Fruit fly (Drosophila melanogaster) whole organism, embryonic: ENCODE data around the gene CG11634.
A peak's percentile ranks its signal among the peaks of the same experiment; 100 is the strongest.

ENCODE experiments used
- B-H2 ChIP-seq: fragments of 200-800 bp; sonication (Bioruptor generic); optimal IDR thresholded peaks from 2 replicates; lab custom pipeline; 2018; ENCODE audit warnings: missing biosample characterization, mild to moderate bottlenecking, missing genetic modification characterization
- BtbVII ChIP-seq: fragments of 200-800 bp; sonication (Bioruptor generic); optimal IDR thresholded peaks from 3 replicates; lab custom pipeline; 2017; ENCODE audit warnings: missing biosample characterization, mild to moderate bottlenecking, missing genetic modification characterization
- CG11456 ChIP-seq: fragments of 200-800 bp; sonication (Bioruptor generic); IDR thresholded peaks from 3 replicates; pipeline ENCODE4 v1.3.6; 2022; ENCODE audit warnings: missing biosample characterization, missing genetic modification characterization
- CG12769 ChIP-seq: fragments of 200-800 bp; sonication (Bioruptor generic); optimal IDR thresholded peaks from 2 replicates; lab custom pipeline; 2019; ENCODE audit warnings: missing biosample characterization, mild to moderate bottlenecking, missing genetic modification characterization, moderate library complexity
- CG12942 ChIP-seq: fragments of 200-800 bp; sonication (Bioruptor generic); optimal IDR thresholded peaks from 3 replicates; lab custom pipeline; 2016; ENCODE audit warnings: missing biosample characterization, missing genetic modification characterization
- CG16813 ChIP-seq: fragments of 200-800 bp; sonication (Bioruptor generic); IDR thresholded peaks from 3 replicates; pipeline ENCODE4 v1.3.6; 2022; ENCODE audit warnings: missing biosample characterization, missing genetic modification characterization; ENCODE audit not compliant: partially characterized antibody
- CG17568 ChIP-seq: fragments of 200-800 bp; sonication (Bioruptor generic); optimal IDR thresholded peaks from 2 replicates; lab custom pipeline; 2018; ENCODE audit warnings: missing biosample characterization, mild to moderate bottlenecking, missing genetic modification characterization, moderate library complexity
- CG1832 ChIP-seq: fragments of 200-800 bp; sonication (Bioruptor generic); optimal IDR thresholded peaks from 2 replicates; lab custom pipeline; 2017; ENCODE audit warnings: missing biosample characterization, mild to moderate bottlenecking, missing genetic modification characterization, inconsistent platforms
- CG32532 ChIP-seq: fragments of 200-800 bp; sonication (Bioruptor generic); IDR thresholded peaks from 2 replicates; pipeline ENCODE4 v1.3.6; 2022; ENCODE audit warnings: missing biosample characterization, missing genetic modification characterization
- CG32767 ChIP-seq: fragments of 200-800 bp; sonication (Bioruptor generic); IDR thresholded peaks from 2 replicates; pipeline ENCODE4 v1.3.6; 2022; ENCODE audit warnings: missing biosample characterization, missing genetic modification characterization
- CG3281 ChIP-seq: fragments of 200-800 bp; sonication (Bioruptor generic); optimal IDR thresholded peaks from 3 replicates; lab custom pipeline; 2017; ENCODE audit warnings: missing biosample characterization, mild to moderate bottlenecking, missing genetic modification characterization
- CG4820 ChIP-seq: fragments of 200-800 bp; sonication (Bioruptor generic); optimal IDR thresholded peaks from 3 replicates; lab custom pipeline; 2016; ENCODE audit warnings: missing biosample characterization, missing genetic modification characterization
- CG6272 ChIP-seq: fragments of 200-800 bp; sonication (Bioruptor generic); IDR thresholded peaks from 2 replicates; pipeline ENCODE4 v1.3.6; 2022; ENCODE audit warnings: missing biosample characterization, missing genetic modification characterization
- CG6689 ChIP-seq: fragments of 200-800 bp; sonication (Bioruptor generic); IDR thresholded peaks from 2 replicates; pipeline ENCODE4 v1.3.6; 2022; ENCODE audit warnings: missing biosample characterization, missing genetic modification characterization
- CG7357 ChIP-seq: fragments of 200-800 bp; sonication (Bioruptor generic); IDR thresholded peaks from 3 replicates; pipeline ENCODE4 v1.3.6; 2022; ENCODE audit warnings: missing biosample characterization, missing genetic modification characterization
- CG7786 ChIP-seq: fragments of 200-800 bp; sonication (Bioruptor generic); optimal IDR thresholded peaks from 2 replicates; lab custom pipeline; 2016; ENCODE audit warnings: missing biosample characterization, missing genetic modification characterization
- CG8388 ChIP-seq: fragments of 200-800 bp; sonication (Bioruptor generic); optimal IDR thresholded peaks from 2 replicates; lab custom pipeline; 2019; ENCODE audit warnings: missing biosample characterization, mild to moderate bottlenecking, missing genetic modification characterization, moderate library complexity
- CG9727 ChIP-seq: fragments of 200-800 bp; sonication (Bioruptor generic); optimal IDR thresholded peaks from 3 replicates; lab custom pipeline; 2017; ENCODE audit warnings: missing biosample characterization, mild to moderate bottlenecking, missing genetic modification characterization
- CG9932 ChIP-seq: fragments of 200-800 bp; sonication (Bioruptor generic); IDR thresholded peaks from 2 replicates; pipeline ENCODE4 v1.3.6; 2022; ENCODE audit warnings: missing biosample characterization, missing genetic modification characterization
- CkIIα-i1 ChIP-seq: fragments of 200-800 bp; sonication (Bioruptor generic); IDR thresholded peaks from 2 replicates; pipeline ENCODE4 v1.3.6; 2022; ENCODE audit warnings: missing biosample characterization, missing genetic modification characterization
- D19B ChIP-seq: fragments of 200-800 bp; sonication (Bioruptor generic); optimal IDR thresholded peaks from 2 replicates; lab custom pipeline; 2017; ENCODE audit warnings: missing biosample characterization, mild to moderate bottlenecking, missing genetic modification characterization
- Deaf1 ChIP-seq: fragments of 200-800 bp; optimal IDR thresholded peaks from 3 replicates; lab custom pipeline; 2019; ENCODE audit warnings: missing biosample characterization, mild to moderate bottlenecking, missing genetic modification characterization, moderate library complexity
- Dp ChIP-seq: fragments of 200-800 bp; sonication (Bioruptor generic); optimal IDR thresholded peaks from 2 replicates; lab custom pipeline; 2018; ENCODE audit warnings: missing biosample characterization, mild to moderate bottlenecking, missing genetic modification characterization, moderate library complexity
- Elba2 ChIP-seq: fragments of 200-800 bp; sonication (Bioruptor generic); optimal IDR thresholded peaks from 3 replicates; lab custom pipeline; 2016; ENCODE audit warnings: missing biosample characterization, missing genetic modification characterization
- Fer3 ChIP-seq: fragments of 200-800 bp; sonication (Bioruptor generic); optimal IDR thresholded peaks from 2 replicates; lab custom pipeline; 2018; ENCODE audit warnings: missing biosample characterization, mild to moderate bottlenecking, missing genetic modification characterization, moderate library complexity
- Mad ChIP-seq: fragments of 200-800 bp; sonication (Bioruptor generic); optimal IDR thresholded peaks from 2 replicates; lab custom pipeline; 2016; ENCODE audit warnings: missing biosample characterization, missing genetic modification characterization
- Med ChIP-seq: fragments of 200-800 bp; sonication (Bioruptor generic); peaks from one replicate; lab custom pipeline; 2016; ENCODE audit warnings: missing biosample characterization, missing genetic modification characterization, mild to moderate bottlenecking, inconsistent platforms, moderate library complexity
- Neu2 ChIP-seq: fragments of 200-800 bp; sonication (Bioruptor generic); optimal IDR thresholded peaks from 3 replicates; lab custom pipeline; 2016; ENCODE audit warnings: missing biosample characterization, missing genetic modification characterization, borderline replicate concordance
- Nf-YB ChIP-seq: fragments of 200-800 bp; sonication (Bioruptor generic); optimal IDR thresholded peaks from 3 replicates; lab custom pipeline; 2019; ENCODE audit warnings: missing biosample characterization, mild to moderate bottlenecking, missing genetic modification characterization, moderate library complexity
- NfI ChIP-seq: fragments of 200-800 bp; sonication (Bioruptor generic); optimal IDR thresholded peaks from 3 replicates; lab custom pipeline; 2018; ENCODE audit warnings: missing biosample characterization, mild to moderate bottlenecking, missing genetic modification characterization, moderate library complexity
- Scr ChIP-seq: fragments of 200-800 bp; sonication (Bioruptor generic); IDR thresholded peaks from 2 replicates; pipeline ENCODE4 v1.3.6; 2022; ENCODE audit warnings: missing biosample characterization, missing genetic modification characterization; ENCODE audit not compliant: partially characterized antibody
- abd-A ChIP-seq: fragments of 200-800 bp; sonication (Bioruptor generic); optimal IDR thresholded peaks from 3 replicates; lab custom pipeline; 2019; ENCODE audit warnings: missing biosample characterization, mild to moderate bottlenecking, missing genetic modification characterization, moderate library complexity
- bigmax ChIP-seq: fragments of 200-800 bp; sonication (Bioruptor generic); optimal IDR thresholded peaks from 2 replicates; lab custom pipeline; 2018; ENCODE audit warnings: missing biosample characterization, mild to moderate bottlenecking, missing genetic modification characterization
- cg ChIP-seq: fragments of 200-800 bp; sonication (Bioruptor generic); optimal IDR thresholded peaks from 3 replicates; lab custom pipeline; 2019; ENCODE audit warnings: missing biosample characterization, mild to moderate bottlenecking, missing genetic modification characterization, moderate library complexity
- disco-r ChIP-seq: fragments of 200-800 bp; sonication (Bioruptor generic); optimal IDR thresholded peaks from 2 replicates; lab custom pipeline; 2016; ENCODE audit warnings: missing biosample characterization, missing genetic modification characterization
- lov ChIP-seq, 2 experiments: fragments of 200-800 bp in 1 of 2; fragments of >200 bp in 1 of 2; sonication (Bioruptor generic) in 1 of 2; IDR thresholded peaks in 1 of 2; optimal IDR thresholded peaks in 1 of 2; 2 replicates in 1 of 2; 3 replicates in 1 of 2; pipeline versions ENCODE4 v1.3.6 to Lab custom; 2017 to 2022; ENCODE audit warnings: missing biosample characterization in 1 of 2, missing genetic modification characterization in 1 of 2
- pros ChIP-seq: fragments of 200-800 bp; sonication (Bioruptor generic); optimal IDR thresholded peaks from 3 replicates; lab custom pipeline; 2019; ENCODE audit warnings: missing biosample characterization, mild to moderate bottlenecking, missing genetic modification characterization, moderate library complexity
- sens ChIP-seq: fragments of 200-800 bp; sonication (Bioruptor generic); peaks from one replicate; lab custom pipeline; 2016; ENCODE audit warnings: missing biosample characterization, missing genetic modification characterization
- shn ChIP-seq: fragments of 200-800 bp; sonication (Bioruptor generic); optimal IDR thresholded peaks from 3 replicates; lab custom pipeline; 2016; ENCODE audit warnings: missing biosample characterization, missing genetic modification characterization
- sisA ChIP-seq: fragments of 200-800 bp; sonication (Bioruptor generic); IDR thresholded peaks from 2 replicates; pipeline ENCODE4 v1.3.6; 2022; ENCODE audit warnings: missing biosample characterization, missing genetic modification characterization
- tap ChIP-seq: fragments of 200-800 bp; optimal IDR thresholded peaks from 3 replicates; lab custom pipeline; 2019; ENCODE audit warnings: missing biosample characterization, mild to moderate bottlenecking, missing genetic modification characterization, moderate library complexity
- trh ChIP-seq: fragments of 200-800 bp; sonication (Bioruptor generic); optimal IDR thresholded peaks from 2 replicates; lab custom pipeline; 2016; ENCODE audit warnings: missing biosample characterization, missing genetic modification characterization
- twi ChIP-seq: fragments of 200-800 bp; optimal IDR thresholded peaks from 2 replicates; lab custom pipeline; 2019; ENCODE audit warnings: missing biosample characterization, mild to moderate bottlenecking, missing genetic modification characterization, moderate library complexity
- wdn ChIP-seq: fragments of 200-800 bp; sonication (Bioruptor generic); IDR thresholded peaks from 2 replicates; pipeline ENCODE4 v1.3.6; 2022; ENCODE audit warnings: missing biosample characterization, missing genetic modification characterization
- wek ChIP-seq: fragments of 200-800 bp; sonication (Bioruptor generic); optimal IDR thresholded peaks from 3 replicates; lab custom pipeline; 2018; ENCODE audit warnings: missing biosample characterization, mild to moderate bottlenecking, missing genetic modification characterization, moderate library complexity
- zen ChIP-seq: fragments of 200-800 bp; sonication (Bioruptor generic); optimal IDR thresholded peaks from 3 replicates; lab custom pipeline; 2018; ENCODE audit warnings: missing biosample characterization, mild to moderate bottlenecking, missing genetic modification characterization, moderate library complexity

Gene CG11634

DNA sequence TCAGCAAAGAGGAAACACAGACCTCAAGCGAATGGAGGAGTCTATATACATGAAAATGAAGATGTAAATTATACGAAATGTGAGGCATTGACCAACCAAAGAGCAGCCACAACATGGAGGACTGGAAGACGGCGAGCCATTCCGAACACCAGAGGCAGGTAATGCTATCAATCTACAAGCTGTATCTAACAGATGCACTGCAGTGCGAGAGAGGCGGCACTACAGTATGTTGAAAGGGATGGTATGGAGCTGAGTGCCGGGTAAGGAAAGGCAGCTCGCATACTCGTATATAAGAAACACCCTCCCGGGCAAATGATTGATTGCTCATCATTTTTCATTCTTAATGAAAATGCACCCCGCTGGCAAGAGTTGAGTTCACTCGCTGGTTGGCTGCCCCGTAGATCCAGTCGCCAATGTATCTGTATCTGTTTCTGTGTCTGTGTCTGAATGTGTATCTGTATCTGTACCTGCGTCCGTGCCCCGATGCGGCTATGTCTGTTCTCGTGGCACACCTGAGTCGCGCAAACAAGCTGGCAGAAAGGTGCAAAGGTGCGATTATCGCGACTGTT, 47.3 kb upstream of the CG11634 start (continued):
- TF ChIP-seq Elba2: no peak
- 0 out of 2 replicates have a peak, but pooled peaks have one; percentile 39 for TF ChIP-seq CG32767 (GFP tag; lab: Robert Waterston, UW)
- TF ChIP-seq CG12769 (tag; lab: Kevin White, UChicago): no peak
- TF ChIP-seq cg: peak; percentile 77
- TF ChIP-seq zen: peak; percentile 30
- no peak for TF ChIP-seq CG6272
- no peak for TF ChIP-seq Dp (GFP tag; lab: Kevin White, UChicago)
- no peak for TF ChIP-seq shn (GFP tag; lab: Kevin White, UChicago)
- TF ChIP-seq CG1832 (GFP tag; lab: Kevin White, UChicago): peak; percentile 57
- peak; percentile 1 for TF ChIP-seq twi
- TF ChIP-seq Nf-YB (GFP tag; lab: Kevin White, UChicago): peak; percentile 93
- no peak for TF ChIP-seq CG6689 (GFP tag; lab: Robert Waterston, UW)
- TF ChIP-seq Scr (GFP tag; lab: Robert Waterston, UW): 0 out of 2 replicates have a peak, but pooled peaks have one; percentile 12

dm6 chr2L:21871708-21872107, 44.4 kb upstream of the CG11634 start:
- TF ChIP-seq sens (GFP tag; lab: Kevin White, UChicago) (peak; percentile 8), Deaf1 (tag; lab: Kevin White, UChicago) (peak; percentile 67), BtbVII (no peak), abd-A (tag; lab: Kevin White, UChicago) (peak; percentile 92)
- TF ChIP-seq, all 482 proteins: peak for 3

dm6 chr2L:21873696-21874095, 42.4 kb upstream of the CG11634 start:
- TF ChIP-seq sisA (GFP tag; lab: Robert Waterston, UW): no peak
- no peak for TF ChIP-seq CG9932 (GFP tag; lab: Robert Waterston, UW)
- no peak for TF ChIP-seq lov (optimal IDR thresholded peaks at IDR 0.05; lab: Kevin White, UChicago)
- TF ChIP-seq lov (GFP tag; IDR thresholded peaks at IDR 0.05; lab: Robert Waterston, UW): 0 out of 3 replicates have a peak, but pooled peaks have one; percentile 18
- no peak for TF ChIP-seq CG7357 (GFP tag; lab: Robert Waterston, UW)
- no peak for TF ChIP-seq wdn (GFP tag; lab: Robert Waterston, UW)
- no peak for TF ChIP-seq Fer3 (tag; lab: Kevin White, UChicago)
- TF ChIP-seq B-H2: no peak
- no peak for TF ChIP-seq disco-r
- TF ChIP-seq CG32532 (GFP tag; lab: Robert Waterston, UW): no peak
- TF ChIP-seq CG4820 (GFP tag; lab: Kevin White, UChicago): no peak
- no peak for TF ChIP-seq CG12942 (GFP tag; lab: Kevin White, UChicago)
- TF ChIP-seq abd-A (tag; lab: Kevin White, UChicago): peak; percentile 69
- no peak for TF ChIP-seq CG11456 (GFP tag; lab: Robert Waterston, UW)
- peak; percentile 54 for TF ChIP-seq pros (GFP tag; lab: Kevin White, UChicago)
- no peak for TF ChIP-seq wek (GFP tag; lab: Kevin White, UChicago)
- TF ChIP-seq CkIIα-i1 (GFP tag; lab: Robert Waterston, UW): no peak
- no peak for TF ChIP-seq CG16813 (GFP tag; lab: Robert Waterston, UW)
- TF ChIP-seq CG17568 (GFP tag; lab: Kevin White, UChicago): no peak
- TF ChIP-seq Neu2 (GFP tag; lab: Kevin White, UChicago): no peak
- TF ChIP-seq CG8388: peak; percentile 84
- no peak for TF ChIP-seq CG9727 (GFP tag; lab: Kevin White, UChicago)
- no peak for TF ChIP-seq trh (GFP tag; lab: Kevin White, UChicago)
- no peak for TF ChIP-seq tap (tag; lab: Kevin White, UChicago)
- no peak for TF ChIP-seq CG7786 (GFP tag; lab: Kevin White, UChicago)
- no peak for TF ChIP-seq NfI (GFP tag; lab: Kevin White, UChicago)
- no peak for TF ChIP-seq twi
- no peak for TF ChIP-seq D19B (GFP tag; lab: Kevin White, UChicago)
- TF ChIP-seq CG3281 (GFP tag; lab: Kevin White, UChicago): no peak
- TF ChIP-seq Med: peak; percentile 52
- TF ChIP-seq Mad (GFP tag; lab: Kevin White, UChicago): no peak
- no peak for TF ChIP-seq bigmax (GFP tag; lab: Kevin White, UChicago)
